Fruit fly (Drosophila melanogaster): Measurements from ENCODE around the gene Prps.

DNA sequence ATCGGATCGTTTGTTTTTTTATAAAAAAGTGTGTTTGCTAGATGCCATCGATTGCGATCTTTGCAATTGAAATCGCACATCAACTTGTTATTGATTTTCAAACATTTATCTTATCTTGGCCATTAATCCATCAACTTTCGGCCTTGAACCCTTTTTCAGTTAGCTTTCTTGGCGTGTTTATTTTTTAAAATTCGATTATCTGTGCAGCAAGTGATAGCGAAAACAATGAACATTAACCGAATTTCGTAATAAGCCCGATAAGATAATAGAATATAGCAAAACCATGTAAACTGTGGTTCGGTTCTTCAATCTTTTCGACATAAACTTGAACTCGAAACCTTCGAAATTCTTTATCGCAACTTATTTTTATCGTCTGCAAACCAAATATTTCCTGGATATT lies 22.2 kb downstream of the Prps start:
- TF ChIP-seq CG8478 (optimal IDR thresholded peaks at IDR 0.05): no peak
- TF ChIP-seq CTCF (optimal IDR thresholded peaks at IDR 0.05): no peak
